Worm (Caenorhabditis elegans) whole organism, mixed stage, embryonic: ENCODE measurements around the gene hcp-2.
A peak's percentile ranks its signal among the peaks of the same experiment; 100 is the strongest.

Source experiments
- M03D4.4 ChIP-seq: sonication (generic microtip); optimal IDR thresholded peaks from 2 replicates; lab custom pipeline; 2017; ENCODE audit warnings: mild to moderate bottlenecking, missing genetic modification characterization, missing compliant biosample characterization
- bed-3 ChIP-seq: fragments of 200-800 bp; sonication (Bioruptor generic); optimal IDR thresholded peaks from 3 replicates; lab custom pipeline; 2018; ENCODE audit warnings: mild to moderate bottlenecking, missing genetic modification characterization, moderate library complexity, missing compliant biosample characterization
- blmp-1 ChIP-seq: fragments of 150-350 bp; optimal IDR thresholded peaks from 2 replicates; lab custom pipeline; 2014; ENCODE audit warnings: missing biosample characterization, missing genetic modification characterization
- ceh-39 ChIP-seq: fragments of 150-350 bp; optimal IDR thresholded peaks from 2 replicates; lab custom pipeline; 2014; ENCODE audit warnings: missing biosample characterization, missing genetic modification characterization
- ceh-83 ChIP-seq: fragments of 200-800 bp; sonication (Bioruptor generic); optimal IDR thresholded peaks from 2 replicates; lab custom pipeline; 2018; ENCODE audit warnings: mild to moderate bottlenecking, missing genetic modification characterization, missing compliant biosample characterization
- ces-1 ChIP-seq: fragments of 150-350 bp; optimal IDR thresholded peaks from 2 replicates; lab custom pipeline; 2014; ENCODE audit warnings: missing biosample characterization, missing genetic modification reagents, missing genetic modification characterization
- cnd-1 ChIP-seq: fragments of 200-800 bp; sonication (Bioruptor generic); optimal IDR thresholded peaks from 2 replicates; lab custom pipeline; 2018; ENCODE audit warnings: mild to moderate bottlenecking, missing genetic modification characterization, missing compliant biosample characterization
- drap-1 ChIP-seq: fragments of 200-800 bp; sonication (Bioruptor generic); optimal IDR thresholded peaks from 3 replicates; lab custom pipeline; 2018; ENCODE audit warnings: mild to moderate bottlenecking, missing genetic modification characterization, missing compliant biosample characterization
- elt-1 ChIP-seq: sonication (generic microtip); optimal IDR thresholded peaks from 2 replicates; lab custom pipeline; 2017; ENCODE audit warnings: missing genetic modification characterization, mild to moderate bottlenecking, missing compliant biosample characterization, antibody characterized with exemption, moderate library complexity, borderline replicate concordance; ENCODE audit not compliant: insufficient read depth
- flh-1 ChIP-seq: fragments of 200-800 bp; sonication (Bioruptor generic); optimal IDR thresholded peaks from 2 replicates; lab custom pipeline; 2018; ENCODE audit warnings: mild to moderate bottlenecking, missing genetic modification characterization, moderate library complexity, missing compliant biosample characterization
- ham-2 ChIP-seq: fragments of 200-800 bp; sonication (Bioruptor generic); optimal IDR thresholded peaks from 2 replicates; lab custom pipeline; 2018; ENCODE audit warnings: mild to moderate bottlenecking, missing genetic modification characterization, missing compliant biosample characterization
- hlh-1 ChIP-seq: fragments of 150-350 bp; optimal IDR thresholded peaks from 2 replicates; lab custom pipeline; 2014; ENCODE audit warnings: missing biosample characterization, missing genetic modification reagents, missing genetic modification characterization
- lin-13 ChIP-seq: fragments of 150-350 bp; optimal IDR thresholded peaks from 2 replicates; lab custom pipeline; 2014; ENCODE audit warnings: missing biosample characterization, missing genetic modification characterization
- lin-32 ChIP-seq: fragments of 200-800 bp; sonication (Bioruptor generic); optimal IDR thresholded peaks from 2 replicates; lab custom pipeline; 2018; ENCODE audit warnings: mild to moderate bottlenecking, missing genetic modification characterization, missing compliant biosample characterization
- lsy-2 ChIP-seq: fragments of 150-350 bp; optimal IDR thresholded peaks from 2 replicates; lab custom pipeline; 2014; ENCODE audit warnings: missing biosample characterization, missing genetic modification characterization
- mab-5 ChIP-seq: fragments of 150-350 bp; optimal IDR thresholded peaks from 2 replicates; lab custom pipeline; 2014; ENCODE audit warnings: missing biosample characterization, missing genetic modification characterization
- mep-1 ChIP-seq: fragments of 150-350 bp; optimal IDR thresholded peaks from 2 replicates; lab custom pipeline; 2017; ENCODE audit warnings: missing biosample characterization, missing genetic modification reagents, missing genetic modification characterization, inconsistent platforms
- mls-2 ChIP-seq: sonication (generic microtip); optimal IDR thresholded peaks from 2 replicates; lab custom pipeline; 2016; ENCODE audit warnings: mild to moderate bottlenecking, missing genetic modification characterization, moderate library complexity, missing compliant biosample characterization
- nhr-12 ChIP-seq: fragments of 150-350 bp; optimal IDR thresholded peaks from 2 replicates; lab custom pipeline; 2014; ENCODE audit warnings: missing biosample characterization, missing genetic modification characterization
- nhr-237 ChIP-seq: fragments of 150-350 bp; optimal IDR thresholded peaks from 2 replicates; lab custom pipeline; 2014; ENCODE audit warnings: missing biosample characterization, missing genetic modification characterization
- nhr-28 ChIP-seq: fragments of 150-350 bp; optimal IDR thresholded peaks from 2 replicates; lab custom pipeline; 2014; ENCODE audit warnings: missing biosample characterization, missing genetic modification characterization
- nhr-76 ChIP-seq: sonication (generic microtip); optimal IDR thresholded peaks from 2 replicates; lab custom pipeline; 2017; ENCODE audit warnings: missing biosample characterization, missing genetic modification characterization
- pha-4 ChIP-seq: fragments of 150-350 bp; optimal IDR thresholded peaks from 2 replicates; lab custom pipeline; 2018; ENCODE audit warnings: missing biosample characterization, missing genetic modification reagents, missing genetic modification characterization
- sem-2 ChIP-seq: fragments of 200-800 bp; sonication (Bioruptor generic); optimal IDR thresholded peaks from 2 replicates; lab custom pipeline; 2018; ENCODE audit warnings: mild to moderate bottlenecking, missing genetic modification characterization, missing compliant biosample characterization
- snpc-4 ChIP-seq: fragments of 150-350 bp; optimal IDR thresholded peaks from 2 replicates; lab custom pipeline; 2014; ENCODE audit warnings: missing biosample characterization, missing genetic modification characterization
- sptf-1 ChIP-seq: sonication (generic microtip); optimal IDR thresholded peaks from 2 replicates; lab custom pipeline; 2017; ENCODE audit warnings: mild to moderate bottlenecking, missing genetic modification characterization, moderate library complexity, missing compliant biosample characterization
- unc-120 ChIP-seq: sonication (generic microtip); optimal IDR thresholded peaks from 2 replicates; lab custom pipeline; 2017; ENCODE audit warnings: missing genetic modification characterization, missing compliant biosample characterization; ENCODE audit not compliant: poor library complexity, severe bottlenecking
- unc-39 ChIP-seq: fragments of 150-350 bp; optimal IDR thresholded peaks from 2 replicates; lab custom pipeline; 2014; ENCODE audit warnings: missing biosample characterization, missing genetic modification characterization
- unc-62 ChIP-seq: fragments of 150-350 bp; optimal IDR thresholded peaks from 2 replicates; lab custom pipeline; 2014; ENCODE audit warnings: missing biosample characterization, missing genetic modification reagents, missing genetic modification characterization

The hcp-2 gene

DNA sequence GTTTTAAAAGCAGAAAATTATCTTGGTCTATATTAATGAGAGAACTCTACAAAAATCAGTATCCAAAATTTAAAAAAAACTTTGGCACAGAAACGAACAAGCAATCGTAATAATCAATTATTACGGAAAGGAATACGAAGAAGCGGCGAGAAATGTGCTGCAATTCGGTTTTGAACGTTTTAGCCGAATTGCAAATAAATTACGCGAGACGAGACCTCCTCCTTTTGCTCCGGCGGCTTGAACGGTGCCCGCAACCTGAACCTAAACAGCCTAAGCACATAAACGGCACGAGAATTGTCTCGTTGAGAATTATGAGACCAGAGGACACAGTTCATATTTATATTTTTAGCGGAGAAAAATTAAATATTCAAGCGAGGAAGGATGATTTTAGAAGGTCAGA, 43.7 kb downstream of the hcp-2 start:
- TF ChIP-seq mls-2 (tag; lab: Kevin White, UChicago) (no peak), drap-1 (GFP tag; lab: Kevin White, UChicago) (no peak)
- TF ChIP-seq, all 35 proteins: peak for 0

ce11 chrV:9690099-9690572, 44.5 kb downstream of the hcp-2 start, which contains the start of gene rbx-1:
TSS of gene rbx-1 (minus strand) at chrV:9690522.
- TF ChIP-seq nhr-237 (tag; lab: Kevin White, UChicago) (no peak), hlh-1 (tag; lab: Kevin White, UChicago) (no peak), unc-62 (GFP tag; lab: Kevin White, UChicago) (no peak)

- TF ChIP-seq lsy-2 (tag; lab: Kevin White, UChicago) (peak; percentile 90), drap-1 (GFP tag; lab: Kevin White, UChicago) (no peak), mep-1 (tag; lab: Kevin White, UChicago) (peak; percentile 37), blmp-1 (tag; lab: Kevin White, UChicago) (peak; percentile 85)
Measured at ce11 chrV:9690728-9691127, 45.1 kb downstream of the hcp-2 start.

- TF ChIP-seq elt-1 (tag; lab: Kevin White, UChicago) (no peak), nhr-237 (tag; lab: Kevin White, UChicago) (peak; percentile 10), unc-120 (tag; lab: Kevin White, UChicago) (peak; percentile 78), flh-1 (GFP tag; lab: Kevin White, UChicago) (no peak), ham-2 (GFP tag; lab: Kevin White, UChicago) (peak; percentile 15), lsy-2 (tag; lab: Kevin White, UChicago) (peak; percentile 28), ces-1 (GFP tag; lab: Kevin White, UChicago) (peak; percentile 17), bed-3 (GFP tag; lab: Kevin White, UChicago) (no peak), unc-62 (GFP tag; lab: Kevin White, UChicago) (peak; percentile 16), sptf-1 (tag; lab: Kevin White, UChicago) (peak; percentile 62), mep-1 (tag; lab: Kevin White, UChicago) (peak; percentile 45), mls-2 (tag; lab: Kevin White, UChicago) (peak; percentile 59), sem-2 (GFP tag; lab: Kevin White, UChicago) (no peak), blmp-1 (tag; lab: Kevin White, UChicago) (peak; percentile 85), ceh-83 (no peak), drap-1 (GFP tag; lab: Kevin White, UChicago) (peak; percentile 54), nhr-28 (tag; lab: Kevin White, UChicago) (no peak), hlh-1 (tag; lab: Kevin White, UChicago) (peak; percentile 25), unc-39 (tag; lab: Kevin White, UChicago) (no peak), M03D4.4 (peak; percentile 36), lin-13 (tag; lab: Kevin White, UChicago) (peak; percentile 27), cnd-1 (peak; percentile 4)
Measured at ce11 chrV:9692109-9692581, 46.5 kb downstream of the hcp-2 start, which contains the start of gene ztf-9. TSS of gene ztf-9 (minus strand) at chrV:9692159.

- TF ChIP-seq lin-32 (GFP tag; lab: Kevin White, UChicago) (no peak), drap-1 (GFP tag; lab: Kevin White, UChicago) (no peak), ham-2 (GFP tag; lab: Kevin White, UChicago) (no peak), M03D4.4 (no peak), ceh-83 (no peak), mab-5 (tag; lab: Kevin White, UChicago) (no peak), nhr-28 (tag; lab: Kevin White, UChicago) (no peak), nhr-237 (tag; lab: Kevin White, UChicago) (no peak), snpc-4 (tag; lab: Kevin White, UChicago) (no peak), nhr-76 (tag; lab: Kevin White, UChicago) (no peak), pha-4 (tag; lab: Kevin White, UChicago) (no peak), unc-39 (tag; lab: Kevin White, UChicago) (no peak), sptf-1 (tag; lab: Kevin White, UChicago) (no peak), flh-1 (GFP tag; lab: Kevin White, UChicago) (no peak), nhr-12 (tag; lab: Kevin White, UChicago) (no peak), blmp-1 (tag; lab: Kevin White, UChicago) (no peak), sem-2 (GFP tag; lab: Kevin White, UChicago) (no peak), ceh-39 (tag; lab: Kevin White, UChicago) (no peak), ces-1 (GFP tag; lab: Kevin White, UChicago) (no peak), unc-62 (GFP tag; lab: Kevin White, UChicago) (no peak)
Measured at ce11 chrV:9692649-9693112, 47.0 kb downstream of the hcp-2 start, which contains the start of gene ZK287.7. TSS of gene ZK287.7 (plus strand) at chrV:9693062.
